Worm (Caenorhabditis elegans): ENCODE results near the gene srbc-8.

srbc-8 gene

DNA sequence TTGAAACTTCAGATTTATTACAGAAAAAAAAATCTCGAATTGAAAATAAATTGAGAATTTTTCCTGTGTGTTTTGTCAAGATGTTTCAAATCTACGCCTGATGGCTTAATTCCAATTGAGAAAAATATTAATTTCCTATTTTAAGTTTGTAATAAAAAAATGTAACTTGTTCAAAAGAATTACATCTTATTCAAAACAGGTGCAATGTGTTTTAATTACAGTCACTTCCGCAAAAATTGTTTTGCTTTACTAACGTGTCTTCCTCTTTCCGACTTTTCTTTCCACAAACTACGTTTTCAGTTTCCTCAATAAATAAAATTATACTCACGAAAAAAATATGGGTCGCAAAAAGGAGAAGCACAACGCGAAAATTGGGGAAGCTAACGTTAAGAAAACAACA lies 46.9 kb downstream of the srbc-8 start, which contains the start of gene F25E5.16:
Gene F25E5.16, plus strand, starts transcription at position 301 of the 400 bp plus-strand sequence.
- TF ChIP-seq hlh-6 (tag; optimal IDR thresholded peaks at IDR 0.05) (no peak), nhr-232 (tag; optimal IDR thresholded peaks at IDR 0.05) (no peak)

DNA sequence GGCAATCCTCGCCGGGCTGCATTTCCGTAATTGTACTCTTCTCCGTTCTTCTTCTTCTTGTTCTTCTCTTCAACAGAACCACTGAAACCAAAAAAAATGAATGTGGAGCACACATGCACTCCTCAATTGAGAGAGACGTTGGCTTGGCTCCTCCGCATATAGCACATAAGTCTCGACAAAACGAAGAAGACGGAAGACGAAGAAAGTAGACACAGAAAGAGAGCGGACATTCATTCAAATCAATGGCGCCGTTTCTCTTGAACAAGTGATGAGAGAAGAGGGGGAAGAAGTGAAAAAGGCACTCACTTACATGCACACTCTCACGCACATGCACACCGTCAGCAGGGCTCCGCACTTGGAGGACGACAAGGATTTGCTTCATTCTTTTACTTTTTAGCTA lies 47.4 kb downstream of the srbc-8 start, which contains the start of gene F25E5.9:
Gene F25E5.9, minus strand, starts transcription at position 382 of the 400 bp plus-strand sequence.
- TF ChIP-seq ceh-9 (tag; optimal IDR thresholded peaks at IDR 0.05) (no peak), pat-9 (tag; optimal IDR thresholded peaks at IDR 0.05) (no peak), Y22D7AL.16 (tag; optimal IDR thresholded peaks at IDR 0.05) (no peak), ceh-14 (tag; optimal IDR thresholded peaks at IDR 0.05) (no peak), ztf-16 (tag; optimal IDR thresholded peaks at IDR 0.05) (no peak), C38D4.7 (GFP tag; optimal IDR thresholded peaks at IDR 0.05) (no peak), K02D7.2 (tag; optimal IDR thresholded peaks at IDR 0.05) (no peak), pag-3 (tag; optimal IDR thresholded peaks at IDR 0.05; ENCODE audit: borderline replicate concordance) (no peak), zip-5 (tag; optimal IDR thresholded peaks at IDR 0.05) (no peak), pha-2 (tag; optimal IDR thresholded peaks at IDR 0.05) (no peak), ref-2 (tag; optimal IDR thresholded peaks at IDR 0.05) (no peak), sox-2 (GFP tag; IDR thresholded peaks at IDR 0.05) (no peak)

DNA sequence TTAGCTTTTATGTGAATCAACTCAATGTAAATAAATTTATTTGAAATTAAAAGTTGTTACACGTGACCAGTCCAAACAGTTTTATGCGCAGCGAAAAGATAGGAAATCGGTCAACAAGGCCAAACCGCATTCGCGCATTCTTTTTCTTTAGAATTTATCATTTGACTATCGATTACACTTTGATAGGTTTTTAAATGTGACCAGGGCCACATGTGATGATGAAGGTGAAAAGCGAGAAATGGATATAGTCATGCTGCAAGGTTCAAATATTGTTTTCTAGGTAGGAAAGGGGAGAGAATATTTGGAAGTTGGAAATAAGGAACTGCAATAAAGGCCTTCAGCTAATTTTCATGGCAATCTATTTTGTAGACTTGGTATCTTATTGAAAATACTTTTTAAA lies 48.0 kb downstream of the srbc-8 start:
- no peak for TF ChIP-seq pha-2 (tag; optimal IDR thresholded peaks at IDR 0.05)
- TF ChIP-seq pax-1 (tag; optimal IDR thresholded peaks at IDR 0.05) = no peak
- no peak for TF ChIP-seq pag-3 (tag; optimal IDR thresholded peaks at IDR 0.05; ENCODE audit: borderline replicate concordance)
- no peak for TF ChIP-seq rnt-1 (tag; optimal IDR thresholded peaks at IDR 0.05)
- no peak for TF ChIP-seq unc-42 (tag; optimal IDR thresholded peaks at IDR 0.05)
- TF ChIP-seq fkh-6 (tag; optimal IDR thresholded peaks at IDR 0.05) = no peak
- TF ChIP-seq ceh-14 (tag; optimal IDR thresholded peaks at IDR 0.05) = no peak
- TF ChIP-seq pros-1 (tag; optimal IDR thresholded peaks at IDR 0.05) = no peak
- TF ChIP-seq F13H6.1 (tag; optimal IDR thresholded peaks at IDR 0.05) = no peak
- no peak for TF ChIP-seq C38D4.7 (GFP tag; optimal IDR thresholded peaks at IDR 0.05)
- no peak for TF ChIP-seq unc-3 (GFP tag; conservative IDR thresholded peaks at IDR 0.05)
- no peak for TF ChIP-seq unc-3 (tag; optimal IDR thresholded peaks at IDR 0.05)

DNA sequence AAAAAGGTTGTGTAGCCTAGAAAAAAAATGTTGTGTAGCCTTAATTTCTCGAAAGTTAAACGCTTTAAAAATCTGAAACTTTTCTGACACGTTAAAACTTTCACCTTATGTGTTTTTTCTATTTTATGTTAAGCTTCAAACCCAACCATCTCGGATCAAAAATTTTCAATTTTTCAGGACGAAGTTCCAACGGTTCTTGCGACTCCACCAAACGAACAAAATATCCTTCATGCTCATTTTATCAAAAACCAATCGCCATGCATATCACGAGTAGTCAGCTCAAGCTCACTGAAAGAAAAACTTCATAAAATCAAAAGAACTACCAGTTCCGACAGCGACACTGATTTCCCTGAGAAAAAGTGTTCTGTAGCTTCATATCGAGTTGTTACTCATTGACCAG lies 48.4 kb downstream of the srbc-8 start:
- TF ChIP-seq tbx-2 (tag; optimal IDR thresholded peaks at IDR 0.05) = no peak
- no peak for TF ChIP-seq ceh-34 (tag; optimal IDR thresholded peaks at IDR 0.05)
- TF ChIP-seq pha-2 (tag; optimal IDR thresholded peaks at IDR 0.05) = no peak
- no peak for TF ChIP-seq che-1 (tag; optimal IDR thresholded peaks at IDR 0.05)
- TF ChIP-seq C38D4.7 (GFP tag; optimal IDR thresholded peaks at IDR 0.05) = no peak
- no peak for TF ChIP-seq unc-42 (tag; optimal IDR thresholded peaks at IDR 0.05)
- TF ChIP-seq pha-4 (tag; optimal IDR thresholded peaks at IDR 0.05) = no peak
- TF ChIP-seq ceh-6 (GFP tag; optimal IDR thresholded peaks at IDR 0.05) = no peak
- no peak for TF ChIP-seq ceh-30 (tag; optimal IDR thresholded peaks at IDR 0.05)
- no peak for TF ChIP-seq K02D7.2 (tag; optimal IDR thresholded peaks at IDR 0.05)
- TF ChIP-seq F13H6.1 (tag; optimal IDR thresholded peaks at IDR 0.05) = no peak
- no peak for TF ChIP-seq odd-2 (tag; optimal IDR thresholded peaks at IDR 0.05)
- TF ChIP-seq hlh-13 (GFP tag; optimal IDR thresholded peaks at IDR 0.05) = no peak

DNA sequence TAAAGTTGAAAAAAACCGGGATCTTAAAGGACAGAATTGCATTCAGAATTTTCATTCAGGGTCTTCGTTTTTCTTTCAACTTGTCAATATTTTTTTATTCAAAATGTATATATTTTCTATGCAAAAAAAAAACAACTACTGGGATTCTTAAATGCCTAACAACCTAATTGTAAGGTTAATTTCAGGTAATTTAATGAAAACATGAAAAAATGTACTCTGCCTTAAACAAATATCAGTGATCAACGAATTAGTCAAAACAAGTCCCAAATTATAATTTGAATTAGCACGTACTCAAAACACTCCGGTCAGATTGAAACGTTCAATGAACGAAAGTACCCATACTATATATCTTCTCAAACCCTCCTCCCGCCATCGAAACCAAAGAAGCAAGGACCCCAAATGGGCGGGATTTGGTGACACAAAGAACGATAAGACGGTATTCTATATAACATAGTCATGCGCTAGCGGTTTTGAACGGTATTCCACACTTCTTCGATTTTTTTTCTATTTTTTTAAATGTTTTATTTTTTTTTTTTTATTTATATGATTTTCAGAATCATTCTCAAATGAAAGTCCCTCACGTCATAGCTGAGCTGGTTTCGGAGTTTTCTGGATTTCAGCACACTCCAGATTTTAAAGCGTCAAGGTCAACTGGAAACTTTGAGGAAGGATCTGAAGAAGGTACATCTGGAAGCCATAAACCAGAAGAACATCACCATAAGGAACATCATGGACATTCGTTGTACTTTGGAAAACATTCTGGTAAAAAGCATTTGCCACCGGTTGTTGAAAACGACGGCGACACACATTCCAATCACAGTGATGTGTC lies 49.3 kb downstream of the srbc-8 start, which contains the start of the genes ddo-2 and F25E5.8:
Gene ddo-2, minus strand, starts transcription at position 330 of the 829 bp plus-strand sequence.
Gene F25E5.8, plus strand, starts transcription at position 555 of the 829 bp plus-strand sequence.
- no peak for TF ChIP-seq fkh-10 (GFP tag; optimal IDR thresholded peaks at IDR 0.05)
- no peak for TF ChIP-seq lim-6 (tag; optimal IDR thresholded peaks at IDR 0.05)
- TF ChIP-seq unc-3 (GFP tag; conservative IDR thresholded peaks at IDR 0.05) = no peak
- no peak for TF ChIP-seq unc-3 (tag; optimal IDR thresholded peaks at IDR 0.05)
- TF ChIP-seq pha-4 (tag; optimal IDR thresholded peaks at IDR 0.05) = no peak
- no peak for TF ChIP-seq ceh-45 (GFP tag; IDR thresholded peaks at IDR 0.05)
- no peak for TF ChIP-seq ttx-3 (tag; optimal IDR thresholded peaks at IDR 0.05)
- TF ChIP-seq ceh-19 (GFP tag; optimal IDR thresholded peaks at IDR 0.05) = no peak
- TF ChIP-seq hlh-30 (tag; optimal IDR thresholded peaks at IDR 0.05; ENCODE audit: insufficient read depth) = no peak
- no peak for TF ChIP-seq sox-4 (tag; optimal IDR thresholded peaks at IDR 0.05)
- no peak for TF ChIP-seq pha-2 (tag; optimal IDR thresholded peaks at IDR 0.05)
- no peak for TF ChIP-seq unc-86 (tag; optimal IDR thresholded peaks at IDR 0.05)
- no peak for TF ChIP-seq tbx-2 (tag; optimal IDR thresholded peaks at IDR 0.05)
- no peak for TF ChIP-seq fax-1 (tag; optimal IDR thresholded peaks at IDR 0.05)
- no peak for TF ChIP-seq dmd-4 (tag; optimal IDR thresholded peaks at IDR 0.05; ENCODE audit: borderline replicate concordance)
- TF ChIP-seq ahr-1 (tag; optimal IDR thresholded peaks at IDR 0.05) = no peak
- no peak for TF ChIP-seq pag-3 (tag; optimal IDR thresholded peaks at IDR 0.05; ENCODE audit: borderline replicate concordance)
- no peak for TF ChIP-seq nhr-232 (tag; optimal IDR thresholded peaks at IDR 0.05)
